Worm (Caenorhabditis elegans) whole organism, mixed stage, embryonic: ENCODE measurements around the gene rdy-2.

Experiments
- M03D4.4 ChIP-seq: sonication (generic microtip); optimal IDR thresholded peaks from 2 replicates; lab custom pipeline; 2017; ENCODE audit warnings: mild to moderate bottlenecking, missing genetic modification characterization, missing compliant biosample characterization
- bed-3 ChIP-seq: fragments of 200-800 bp; sonication (Bioruptor generic); optimal IDR thresholded peaks from 3 replicates; lab custom pipeline; 2018; ENCODE audit warnings: mild to moderate bottlenecking, missing genetic modification characterization, moderate library complexity, missing compliant biosample characterization
- blmp-1 ChIP-seq: fragments of 150-350 bp; optimal IDR thresholded peaks from 2 replicates; lab custom pipeline; 2014; ENCODE audit warnings: missing biosample characterization, missing genetic modification characterization
- ceh-39 ChIP-seq: fragments of 150-350 bp; optimal IDR thresholded peaks from 2 replicates; lab custom pipeline; 2014; ENCODE audit warnings: missing biosample characterization, missing genetic modification characterization
- ceh-43 ChIP-seq: fragments of 200-800 bp; sonication (Bioruptor generic); optimal IDR thresholded peaks from 2 replicates; lab custom pipeline; 2018; ENCODE audit warnings: mild to moderate bottlenecking, missing genetic modification characterization, moderate library complexity, missing compliant biosample characterization
- ces-1 ChIP-seq: fragments of 150-350 bp; optimal IDR thresholded peaks from 2 replicates; lab custom pipeline; 2014; ENCODE audit warnings: missing biosample characterization, missing genetic modification reagents, missing genetic modification characterization
- cnd-1 ChIP-seq: fragments of 200-800 bp; sonication (Bioruptor generic); optimal IDR thresholded peaks from 2 replicates; lab custom pipeline; 2018; ENCODE audit warnings: mild to moderate bottlenecking, missing genetic modification characterization, missing compliant biosample characterization
- elt-3 ChIP-seq: fragments of 150-350 bp; optimal IDR thresholded peaks from 2 replicates; lab custom pipeline; 2014; ENCODE audit warnings: missing biosample characterization, missing genetic modification characterization
- hlh-1 ChIP-seq: fragments of 150-350 bp; optimal IDR thresholded peaks from 2 replicates; lab custom pipeline; 2014; ENCODE audit warnings: missing biosample characterization, missing genetic modification reagents, missing genetic modification characterization
- lsy-2 ChIP-seq: fragments of 150-350 bp; optimal IDR thresholded peaks from 2 replicates; lab custom pipeline; 2014; ENCODE audit warnings: missing biosample characterization, missing genetic modification characterization
- mab-5 ChIP-seq: fragments of 150-350 bp; optimal IDR thresholded peaks from 2 replicates; lab custom pipeline; 2014; ENCODE audit warnings: missing biosample characterization, missing genetic modification characterization
- mep-1 ChIP-seq: fragments of 150-350 bp; optimal IDR thresholded peaks from 2 replicates; lab custom pipeline; 2017; ENCODE audit warnings: missing biosample characterization, missing genetic modification reagents, missing genetic modification characterization, inconsistent platforms
- mls-2 ChIP-seq: sonication (generic microtip); optimal IDR thresholded peaks from 2 replicates; lab custom pipeline; 2016; ENCODE audit warnings: mild to moderate bottlenecking, missing genetic modification characterization, moderate library complexity, missing compliant biosample characterization
- nhr-12 ChIP-seq: fragments of 150-350 bp; optimal IDR thresholded peaks from 2 replicates; lab custom pipeline; 2014; ENCODE audit warnings: missing biosample characterization, missing genetic modification characterization
- nhr-237 ChIP-seq: fragments of 150-350 bp; optimal IDR thresholded peaks from 2 replicates; lab custom pipeline; 2014; ENCODE audit warnings: missing biosample characterization, missing genetic modification characterization
- nhr-76 ChIP-seq: sonication (generic microtip); optimal IDR thresholded peaks from 2 replicates; lab custom pipeline; 2017; ENCODE audit warnings: missing biosample characterization, missing genetic modification characterization
- pha-4 ChIP-seq: fragments of 150-350 bp; optimal IDR thresholded peaks from 2 replicates; lab custom pipeline; 2018; ENCODE audit warnings: missing biosample characterization, missing genetic modification reagents, missing genetic modification characterization
- sem-2 ChIP-seq: fragments of 200-800 bp; sonication (Bioruptor generic); optimal IDR thresholded peaks from 2 replicates; lab custom pipeline; 2018; ENCODE audit warnings: mild to moderate bottlenecking, missing genetic modification characterization, missing compliant biosample characterization
- sptf-1 ChIP-seq: sonication (generic microtip); optimal IDR thresholded peaks from 2 replicates; lab custom pipeline; 2017; ENCODE audit warnings: mild to moderate bottlenecking, missing genetic modification characterization, moderate library complexity, missing compliant biosample characterization
- tbx-8 ChIP-seq: fragments of 200-800 bp; sonication (Bioruptor generic); optimal IDR thresholded peaks from 2 replicates; lab custom pipeline; 2018; ENCODE audit warnings: mild to moderate bottlenecking, missing genetic modification characterization, moderate library complexity, missing compliant biosample characterization
- unc-120 ChIP-seq: sonication (generic microtip); optimal IDR thresholded peaks from 2 replicates; lab custom pipeline; 2017; ENCODE audit warnings: missing genetic modification characterization, missing compliant biosample characterization; ENCODE audit not compliant: poor library complexity, severe bottlenecking
- unc-39 ChIP-seq: fragments of 150-350 bp; optimal IDR thresholded peaks from 2 replicates; lab custom pipeline; 2014; ENCODE audit warnings: missing biosample characterization, missing genetic modification characterization
- zip-8 ChIP-seq: fragments of 150-350 bp; optimal IDR thresholded peaks from 2 replicates; lab custom pipeline; 2014; ENCODE audit warnings: missing biosample characterization, missing genetic modification characterization
- ztf-11 ChIP-seq: fragments of 150-350 bp; optimal IDR thresholded peaks from 2 replicates; lab custom pipeline; 2014; ENCODE audit warnings: missing biosample characterization, missing genetic modification characterization

Gene rdy-2

DNA sequence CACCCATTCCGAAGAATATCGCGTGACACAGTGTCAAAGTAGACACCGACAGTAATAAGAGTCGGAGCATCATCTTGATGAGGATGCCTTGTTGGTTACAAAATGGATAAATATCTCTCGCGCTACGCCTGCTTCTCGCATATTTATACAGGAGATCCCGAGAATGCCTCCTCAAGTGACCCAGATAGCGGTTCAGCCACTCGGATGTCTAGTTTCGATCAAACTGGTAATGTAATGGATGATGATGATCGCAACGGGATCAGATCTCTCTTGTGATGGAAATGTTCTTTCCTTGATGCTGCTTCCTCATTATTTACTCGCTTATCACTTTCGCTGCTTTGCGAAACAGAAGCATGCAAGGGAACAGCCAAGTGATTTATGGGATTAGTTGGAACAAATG, 36.9 kb downstream of the rdy-2 start, which contains the start of gene grl-17:
Gene grl-17, minus strand, starts transcription at position 101 of the 400 bp plus-strand sequence.
- TF ChIP-seq blmp-1 (tag; lab: Kevin White, UChicago) (no peak), bed-3 (no peak)

DNA sequence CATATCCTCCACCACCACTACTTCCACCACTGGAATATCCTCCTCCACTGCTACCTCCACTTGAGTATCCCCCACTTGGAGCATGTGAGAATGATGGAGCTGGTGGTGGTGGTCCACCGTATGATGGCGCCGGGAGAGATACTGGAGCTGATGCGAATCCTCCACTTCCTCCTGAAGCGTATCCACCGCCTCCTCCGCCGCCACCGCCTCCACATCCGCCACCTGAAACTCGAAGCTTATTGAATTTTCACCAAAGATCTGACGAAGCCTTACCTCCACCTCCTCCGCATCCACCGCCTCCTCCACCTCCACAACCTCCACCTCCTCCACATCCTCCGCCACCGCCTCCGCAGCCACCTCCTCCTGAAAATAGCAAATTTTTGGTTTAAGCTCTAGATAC, 38.0 kb downstream of the rdy-2 start:
- no peak for TF ChIP-seq elt-3 (tag; lab: Kevin White, UChicago)
- TF ChIP-seq sem-2: no peak
- no peak for TF ChIP-seq mab-5 (tag; lab: Kevin White, UChicago)
- no peak for TF ChIP-seq nhr-76 (tag; lab: Kevin White, UChicago)
- no peak for TF ChIP-seq mep-1
- TF ChIP-seq tbx-8 (GFP tag; lab: Kevin White, UChicago): no peak
- no peak for TF ChIP-seq ztf-11
- no peak for TF ChIP-seq mls-2 (tag; lab: Kevin White, UChicago)
- no peak for TF ChIP-seq nhr-12 (tag; lab: Kevin White, UChicago)
- no peak for TF ChIP-seq bed-3
- TF ChIP-seq ceh-39 (tag; lab: Kevin White, UChicago): no peak
- TF ChIP-seq ceh-43: no peak
- TF ChIP-seq, all 35 proteins: peak for 0

DNA sequence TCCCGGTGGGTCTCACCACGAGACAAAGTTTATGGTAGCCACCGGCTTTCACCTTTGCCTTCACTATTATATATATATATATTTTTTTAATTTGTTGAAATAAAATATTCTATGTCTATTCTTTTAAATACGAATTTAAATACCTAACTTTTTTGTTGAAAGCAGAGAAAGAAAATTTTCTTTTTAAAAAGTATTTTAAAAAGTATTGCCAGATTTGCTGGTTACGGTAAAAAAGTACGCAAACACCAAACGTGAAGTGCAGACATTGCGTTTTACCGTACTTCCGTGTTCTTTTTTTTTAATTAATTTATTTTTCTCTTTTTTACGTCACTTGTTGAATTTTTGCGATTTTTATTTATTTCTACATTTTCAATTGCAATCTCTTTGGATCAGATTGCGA, 40.8 kb downstream of the rdy-2 start, which contains the start of gene C56A3.8:
Gene C56A3.8, plus strand, starts transcription at position 301 of the 400 bp plus-strand sequence.
- TF ChIP-seq mls-2 (tag; lab: Kevin White, UChicago): no peak
- TF ChIP-seq ces-1 (GFP tag; lab: Kevin White, UChicago): no peak
- TF ChIP-seq ceh-39 (tag; lab: Kevin White, UChicago): no peak
- no peak for TF ChIP-seq cnd-1
- no peak for TF ChIP-seq bed-3
- TF ChIP-seq M03D4.4 (tag; lab: Kevin White, UChicago): no peak
- no peak for TF ChIP-seq mep-1

DNA sequence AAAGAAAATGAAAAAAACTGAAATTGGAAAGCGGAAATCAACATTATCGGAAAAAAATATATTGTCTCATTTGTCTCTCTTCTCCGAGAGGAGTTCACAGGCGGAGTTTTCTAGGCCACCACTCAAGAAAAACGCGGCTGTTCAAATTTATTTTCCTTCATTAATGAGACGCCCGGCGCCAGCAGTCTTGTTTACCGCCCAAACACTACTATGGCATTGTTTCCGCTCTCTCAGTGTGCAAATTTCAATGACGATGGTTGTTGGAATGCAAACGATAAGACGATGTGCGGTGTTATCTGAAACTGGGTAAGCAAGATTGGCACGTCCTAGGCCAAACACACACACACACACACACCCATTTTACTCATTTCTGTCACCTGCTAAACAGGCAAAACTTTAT, 44.0 kb downstream of the rdy-2 start, which contains the start of gene cav-2:
Gene cav-2, plus strand, starts transcription at position 359 of the 400 bp plus-strand sequence.
- no peak for TF ChIP-seq M03D4.4 (tag; lab: Kevin White, UChicago)
- peak; percentile 65 for TF ChIP-seq sptf-1
- no peak for TF ChIP-seq tbx-8 (GFP tag; lab: Kevin White, UChicago)
- TF ChIP-seq mep-1: peak; percentile 35
- peak; percentile 46 for TF ChIP-seq pha-4 (tag; lab: Kevin White, UChicago)
- no peak for TF ChIP-seq blmp-1 (tag; lab: Kevin White, UChicago)
- peak; percentile 75 for TF ChIP-seq ces-1 (GFP tag; lab: Kevin White, UChicago)
- TF ChIP-seq ceh-43: no peak
- peak; percentile 46 for TF ChIP-seq lsy-2 (tag; lab: Kevin White, UChicago)
- TF ChIP-seq hlh-1 (tag; lab: Kevin White, UChicago): peak; percentile 28
- TF ChIP-seq mls-2 (tag; lab: Kevin White, UChicago): peak; percentile 11
- peak; percentile 19 for TF ChIP-seq ceh-39 (tag; lab: Kevin White, UChicago)
- no peak for TF ChIP-seq unc-39 (tag; lab: Kevin White, UChicago)
- no peak for TF ChIP-seq unc-120
- TF ChIP-seq nhr-237 (tag; lab: Kevin White, UChicago): peak; percentile 53

DNA sequence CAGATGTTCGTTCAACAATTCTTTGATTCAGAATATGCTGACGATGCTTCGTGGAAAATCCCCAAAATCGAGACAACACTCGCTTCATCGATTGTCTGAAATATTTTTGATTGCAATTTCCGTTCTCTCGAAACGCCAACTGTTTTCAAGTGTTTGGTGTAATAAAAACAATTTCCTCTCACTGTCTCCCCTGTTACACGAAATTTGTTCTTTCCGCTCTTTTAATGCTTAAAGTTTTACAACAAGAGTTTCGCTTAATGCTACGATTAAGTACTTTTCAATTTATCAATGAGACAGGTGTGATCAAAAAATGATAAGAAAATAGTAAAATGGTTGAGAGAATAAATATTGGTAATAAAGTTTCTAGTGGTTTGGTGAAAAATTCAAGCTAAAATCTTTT, 44.5 kb downstream of the rdy-2 start, which contains the start of gene C56A3.6:
Gene C56A3.6, minus strand, starts transcription at position 101 of the 400 bp plus-strand sequence.
- peak; percentile 16 for TF ChIP-seq hlh-1 (tag; lab: Kevin White, UChicago)
- no peak for TF ChIP-seq zip-8 (tag; lab: Kevin White, UChicago)
- TF ChIP-seq bed-3: no peak
- TF ChIP-seq, all 35 proteins: peak for 1

DNA sequence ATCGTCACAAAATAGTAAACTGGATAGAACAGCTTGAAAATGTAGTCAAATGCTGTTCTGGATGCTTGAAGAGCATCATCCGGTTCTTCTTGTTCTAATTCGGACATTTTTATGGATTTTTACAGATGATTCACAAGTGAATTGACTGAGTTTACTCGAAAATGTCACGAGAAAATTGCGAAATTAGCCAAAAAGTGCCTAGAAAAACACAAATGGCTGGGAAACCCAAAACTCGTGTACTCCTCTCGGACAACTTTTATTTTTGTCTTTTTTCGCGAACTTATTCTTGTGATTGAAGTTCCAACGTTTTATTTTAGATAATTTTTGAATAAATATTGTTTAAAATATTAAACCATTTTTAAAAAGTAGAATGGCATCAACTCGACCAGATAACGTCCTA, 49.2 kb downstream of the rdy-2 start, which contains the start of the genes C56A3.4 and C56A3.5:
Gene C56A3.4, minus strand, starts transcription at position 154 of the 400 bp plus-strand sequence.
Gene C56A3.5, plus strand, starts transcription at position 367 of the 400 bp plus-strand sequence.
- TF ChIP-seq ces-1 (GFP tag; lab: Kevin White, UChicago) (peak; percentile 22), lsy-2 (tag; lab: Kevin White, UChicago) (no peak)
